Worm (Caenorhabditis elegans) whole organism, L4 larva: ENCODE results near the gene rfip-1.

Source experiments
- F26F4.8 ChIP-seq: fragments of 200-800 bp; sonication (Bioruptor generic); conservative IDR thresholded peaks from 2 replicates; pipeline ENCODE4 v1.3.6; 2022; ENCODE audit warnings: missing genetic modification characterization, missing compliant biosample characterization
- T20F7.1 ChIP-seq: fragments of 200-800 bp; sonication (Bioruptor generic); optimal IDR thresholded peaks from 2 replicates; lab custom pipeline; 2018; ENCODE audit warnings: mild to moderate bottlenecking, missing genetic modification characterization, missing compliant biosample characterization
- Y105C5A.15 ChIP-seq: fragments of 200-800 bp; sonication (Bioruptor generic); IDR thresholded peaks from 2 replicates; pipeline ENCODE4 v1.3.6; 2022; ENCODE audit warnings: missing genetic modification characterization, missing compliant biosample characterization
- aha-1 ChIP-seq: fragments of 150-350 bp; peaks from one replicate; lab custom pipeline; 2014; ENCODE audit warnings: missing biosample characterization, missing genetic modification characterization
- aly-2 ChIP-seq: sonication (generic microtip); optimal IDR thresholded peaks from 2 replicates; lab custom pipeline; 2018; ENCODE audit warnings: missing biosample characterization, missing genetic modification characterization
- ceh-20 ChIP-seq: fragments of 200-800 bp; sonication (Bioruptor generic); IDR thresholded peaks from 2 replicates; pipeline ENCODE4 v1.3.6; 2022; ENCODE audit warnings: missing genetic modification reagents, missing genetic modification characterization, missing compliant biosample characterization
- ceh-32 ChIP-seq: sonication (generic microtip); optimal IDR thresholded peaks from 2 replicates; lab custom pipeline; 2016; ENCODE audit warnings: mild to moderate bottlenecking, missing genetic modification characterization, missing compliant biosample characterization; ENCODE audit not compliant: poor library complexity
- ceh-82 ChIP-seq: sonication (generic microtip); optimal IDR thresholded peaks from 2 replicates; lab custom pipeline; 2017; ENCODE audit warnings: missing biosample characterization, missing genetic modification characterization
- daf-16 ChIP-seq, 3 experiments: sonication (generic microtip); optimal IDR thresholded peaks; 2 replicates each; lab custom pipeline; 2016 to 2017; ENCODE audit warnings: missing genetic modification characterization in 3 of 3, missing genetic modification reagents in 3 of 3, mild to moderate bottlenecking in 2 of 3, missing compliant biosample characterization in 2 of 3, missing biosample characterization in 1 of 3, moderate library complexity in 1 of 3
- dmd-6 ChIP-seq: fragments of 200-800 bp; sonication (Bioruptor generic); IDR thresholded peaks from 2 replicates; pipeline ENCODE4 v1.3.6; 2022; ENCODE audit warnings: missing genetic modification reagents, missing genetic modification characterization, missing compliant biosample characterization
- dmd-8 ChIP-seq: fragments of 200-800 bp; sonication (Bioruptor generic); IDR thresholded peaks from 2 replicates; pipeline ENCODE4 v1.3.6; 2022; ENCODE audit warnings: missing genetic modification characterization, missing compliant biosample characterization
- dpl-1 ChIP-seq: fragments of 150-350 bp; optimal IDR thresholded peaks from 2 replicates; lab custom pipeline; 2014; ENCODE audit warnings: missing biosample characterization, missing genetic modification reagents, missing genetic modification characterization
- dve-1 ChIP-seq: sonication (generic microtip); optimal IDR thresholded peaks from 2 replicates; lab custom pipeline; 2017; ENCODE audit warnings: antibody characterized with exemption, mild to moderate bottlenecking, missing genetic modification characterization, missing compliant biosample characterization; ENCODE audit not compliant: insufficient read depth
- fkh-10 ChIP-seq: fragments of 150-350 bp; optimal IDR thresholded peaks from 2 replicates; lab custom pipeline; 2014; ENCODE audit warnings: missing biosample characterization, missing genetic modification reagents, missing genetic modification characterization
- gei-8 ChIP-seq: fragments of 200-800 bp; sonication (Bioruptor generic); optimal IDR thresholded peaks from 2 replicates; lab custom pipeline; 2018; ENCODE audit warnings: mild to moderate bottlenecking, missing genetic modification characterization, missing compliant biosample characterization
- hif-1 ChIP-seq, 2 experiments: sonication (generic microtip); optimal IDR thresholded peaks; 2 replicates each; lab custom pipeline; 2016 to 2017; ENCODE audit warnings: missing compliant biosample characterization in 2 of 2, missing genetic modification characterization in 2 of 2, missing genetic modification reagents in 2 of 2, missing genotype in 2 of 2, mild to moderate bottlenecking in 1 of 2
- hlh-11 ChIP-seq: fragments of 200-800 bp; sonication (Bioruptor generic); optimal IDR thresholded peaks from 2 replicates; lab custom pipeline; 2018; ENCODE audit warnings: mild to moderate bottlenecking, missing genetic modification characterization, missing compliant biosample characterization
- hlh-30 ChIP-seq: sonication (generic microtip); optimal IDR thresholded peaks from 2 replicates; lab custom pipeline; 2017; ENCODE audit warnings: antibody characterized with exemption, mild to moderate bottlenecking, missing genetic modification characterization, missing compliant biosample characterization; ENCODE audit not compliant: insufficient read depth
- hmg-1.1 ChIP-seq: fragments of 200-800 bp; sonication (Bioruptor generic); IDR thresholded peaks from 2 replicates; pipeline ENCODE4 v1.3.6; 2022; ENCODE audit warnings: missing genetic modification reagents, missing genetic modification characterization, missing compliant biosample characterization
- lin-1 ChIP-seq: fragments of 200-800 bp; sonication (Bioruptor generic); IDR thresholded peaks from 2 replicates; pipeline ENCODE4 v1.3.6; 2022; ENCODE audit warnings: missing genetic modification reagents, missing genetic modification characterization, missing compliant biosample characterization
- lin-13 ChIP-seq: fragments of 150-350 bp; optimal IDR thresholded peaks from 2 replicates; lab custom pipeline; 2014; ENCODE audit warnings: missing biosample characterization, missing genetic modification reagents, missing genetic modification characterization
- lin-15B ChIP-seq: fragments of 150-350 bp; sonication (generic microtip); optimal IDR thresholded peaks from 3 replicates; lab custom pipeline; 2014; ENCODE audit warnings: missing biosample characterization, missing genetic modification characterization
- lin-39 ChIP-seq: fragments of 150-350 bp; optimal IDR thresholded peaks from 2 replicates; lab custom pipeline; 2014; ENCODE audit warnings: missing biosample characterization, missing genetic modification reagents, missing genetic modification characterization
- lsy-2 ChIP-seq, 2 experiments: fragments of 150-350 bp in 1 of 2; sonication (generic microtip) in 1 of 2; optimal IDR thresholded peaks; 2 replicates each; lab custom pipeline; 2014 to 2017; ENCODE audit warnings: missing biosample characterization in 2 of 2, missing genetic modification characterization in 2 of 2
- madf-5 ChIP-seq, 2 experiments: fragments of 200-800 bp; sonication (Bioruptor generic); IDR thresholded peaks; 2 replicates each; pipeline ENCODE4 v1.3.6; 2022; ENCODE audit warnings: missing compliant biosample characterization in 2 of 2, missing genetic modification characterization in 2 of 2
- mdl-1 ChIP-seq, 2 experiments: fragments of 150-350 bp in 1 of 2; sonication (generic microtip) in 1 of 2; optimal IDR thresholded peaks; 2 replicates each; lab custom pipeline; 2014 to 2017; ENCODE audit warnings: missing biosample characterization in 2 of 2, missing genetic modification characterization in 2 of 2
- mdt-29 ChIP-seq: fragments of 200-800 bp; sonication (Bioruptor generic); IDR thresholded peaks from 2 replicates; pipeline ENCODE4 v1.3.6; 2022; ENCODE audit warnings: missing genetic modification reagents, missing genetic modification characterization, missing compliant biosample characterization
- mep-1 ChIP-seq: fragments of 150-350 bp; sonication (generic microtip); optimal IDR thresholded peaks from 3 replicates; lab custom pipeline; 2014; ENCODE audit warnings: missing biosample characterization, missing genetic modification characterization
- mes-2 ChIP-seq: sonication (generic microtip); optimal IDR thresholded peaks from 2 replicates; lab custom pipeline; 2016; ENCODE audit warnings: missing genotype, mild to moderate bottlenecking, missing genetic modification characterization, missing compliant biosample characterization; ENCODE audit not compliant: poor library complexity, severe bottlenecking
- mxl-3 ChIP-seq: fragments of 200-800 bp; sonication (Bioruptor generic); optimal IDR thresholded peaks from 2 replicates; lab custom pipeline; 2018; ENCODE audit warnings: mild to moderate bottlenecking, missing genetic modification characterization, missing compliant biosample characterization
- nhr-25 ChIP-seq: sonication (generic microtip); optimal IDR thresholded peaks from 2 replicates; lab custom pipeline; 2017; ENCODE audit warnings: missing genetic modification characterization, mild to moderate bottlenecking, missing compliant biosample characterization, antibody characterized with exemption, moderate library complexity, borderline replicate concordance; ENCODE audit not compliant: insufficient read depth
- nhr-28 ChIP-seq: fragments of 150-350 bp; optimal IDR thresholded peaks from 2 replicates; lab custom pipeline; 2014; ENCODE audit warnings: missing biosample characterization, missing genetic modification characterization
- nhr-42 ChIP-seq: fragments of 200-800 bp; sonication (Bioruptor generic); IDR thresholded peaks from 2 replicates; pipeline ENCODE4 v1.3.6; 2022; ENCODE audit warnings: missing genetic modification characterization, missing compliant biosample characterization
- nhr-77 ChIP-seq: fragments of 150-350 bp; optimal IDR thresholded peaks from 2 replicates; lab custom pipeline; 2014; ENCODE audit warnings: missing biosample characterization, missing genetic modification characterization
- pha-4 ChIP-seq, 2 experiments: fragments of 150-350 bp in 1 of 2; fragments of 200-800 bp in 1 of 2; sonication (Bioruptor generic) in 1 of 2; IDR thresholded peaks in 1 of 2; optimal IDR thresholded peaks in 1 of 2; 2 replicates each; pipeline versions ENCODE4 v1.3.6 to Lab custom; 2014 to 2022; ENCODE audit warnings: missing genetic modification characterization in 2 of 2, missing genetic modification reagents in 2 of 2, missing biosample characterization in 1 of 2, missing compliant biosample characterization in 1 of 2
- php-3 ChIP-seq: fragments of 200-800 bp; sonication (Bioruptor generic); IDR thresholded peaks from 2 replicates; pipeline ENCODE4 v1.3.6; 2022; ENCODE audit warnings: missing genetic modification reagents, missing genetic modification characterization, missing compliant biosample characterization
- pqm-1 ChIP-seq: sonication (generic microtip); optimal IDR thresholded peaks from 2 replicates; lab custom pipeline; 2017; ENCODE audit warnings: missing biosample characterization, missing genetic modification characterization
- skn-1 ChIP-seq: fragments of 150-350 bp; optimal IDR thresholded peaks from 2 replicates; lab custom pipeline; 2014; ENCODE audit warnings: missing biosample characterization, missing genetic modification characterization
- spr-1 ChIP-seq: sonication (generic microtip); optimal IDR thresholded peaks from 2 replicates; lab custom pipeline; 2016; ENCODE audit warnings: mild to moderate bottlenecking, missing genetic modification characterization, missing compliant biosample characterization
- spr-3 ChIP-seq: fragments of 200-800 bp; sonication (Bioruptor generic); optimal IDR thresholded peaks from 2 replicates; lab custom pipeline; 2018; ENCODE audit warnings: mild to moderate bottlenecking, missing genetic modification characterization, missing compliant biosample characterization
- tra-1 ChIP-seq: fragments of 200-800 bp; sonication (Bioruptor generic); IDR thresholded peaks from 2 replicates; pipeline ENCODE4 v1.3.6; 2022; ENCODE audit warnings: missing genetic modification reagents, missing genetic modification characterization, missing compliant biosample characterization
- unc-62 ChIP-seq, 3 experiments: fragments of 150-350 bp in 1 of 3; sonication (generic microtip); optimal IDR thresholded peaks in 2 of 3; peaks in 1 of 3; 1 replicate in 1 of 3; 2 replicates in 2 of 3; lab custom pipeline; 2014 to 2017; ENCODE audit warnings: missing biosample characterization in 3 of 3, missing genetic modification characterization in 3 of 3, missing genetic modification reagents in 3 of 3, missing genotype in 1 of 3
- zfp-3 ChIP-seq: fragments of 200-800 bp; sonication (Bioruptor generic); conservative IDR thresholded peaks from 2 replicates; pipeline ENCODE4 v1.3.6; 2022; ENCODE audit warnings: missing genetic modification reagents, missing genetic modification characterization, missing compliant biosample characterization

Gene rfip-1

ce11 chrII:5931109-5931508, 46.8 kb downstream of the rfip-1 start:
- TF ChIP-seq hif-1 (tag; optimal IDR thresholded peaks at IDR 0.05; lab: Kevin White, UChicago), result peak in 1 of 2 experiments; percentile 7
- peak; percentile 42 for TF ChIP-seq mep-1 (tag; lab: Kevin White, UChicago)
- no peak for TF ChIP-seq spr-3 (GFP tag; lab: Kevin White, UChicago)
- TF ChIP-seq T20F7.1, result no peak
- no peak for TF ChIP-seq pha-4 (GFP tag; IDR thresholded peaks at IDR 0.05; lab: Robert Waterston, UW)
- TF ChIP-seq pha-4 (tag; optimal IDR thresholded peaks at IDR 0.05; lab: Kevin White, UChicago), result peak; percentile 40
- no peak for TF ChIP-seq daf-16 (GFP tag; optimal IDR thresholded peaks at IDR 0.05; lab: Kevin White, UChicago)
- TF ChIP-seq daf-16 (tag; optimal IDR thresholded peaks at IDR 0.05; lab: Kevin White, UChicago), result peak; percentile 37
- peak; percentile 66 for TF ChIP-seq mxl-3 (GFP tag; lab: Kevin White, UChicago)
- TF ChIP-seq Y105C5A.15, result no peak
- TF ChIP-seq dve-1 (tag; lab: Kevin White, UChicago), result peak; percentile 26
- peak in 1 of 2 experiments; percentile 51 for TF ChIP-seq unc-62 (GFP tag; optimal IDR thresholded peaks at IDR 0.05 in 1 of 2; lab: Kevin White, UChicago)
- TF ChIP-seq unc-62 (tag; optimal IDR thresholded peaks at IDR 0.05; lab: Kevin White, UChicago), result no peak
- TF ChIP-seq nhr-25, result peak; percentile 41
- TF ChIP-seq hmg-1.1 (GFP tag; lab: Robert Waterston, UW), result peak; percentile 39; the same call in 1 of the 2 replicates
- no peak for TF ChIP-seq dpl-1 (GFP tag; lab: Kevin White, UChicago)
- TF ChIP-seq mdl-1 (tag; optimal IDR thresholded peaks at IDR 0.05; lab: Kevin White, UChicago), result peak in 1 of 2 experiments; percentile 65
- TF ChIP-seq tra-1 (GFP tag; lab: Robert Waterston, UW), result 0 out of 2 replicates have a peak, but pooled peaks have one; percentile 21
- no peak for TF ChIP-seq lin-13 (GFP tag; lab: Kevin White, UChicago)
- no peak for TF ChIP-seq ceh-82 (tag; lab: Kevin White, UChicago)
- no peak for TF ChIP-seq ceh-20
- peak; percentile 72 for TF ChIP-seq hlh-11 (tag; lab: Kevin White, UChicago)
- peak; percentile 53; the same call in 1 of the 2 replicates for TF ChIP-seq dmd-8
- TF ChIP-seq spr-1 (tag; lab: Kevin White, UChicago), result no peak
- TF ChIP-seq lsy-2 (tag; optimal IDR thresholded peaks at IDR 0.05; lab: Kevin White, UChicago), result peak in 1 of 2 experiments; percentile 21
- TF ChIP-seq gei-8 (GFP tag; lab: Kevin White, UChicago), result no peak
- no peak for TF ChIP-seq lin-15B (tag; lab: Kevin White, UChicago)
- TF ChIP-seq aha-1 (tag; lab: Kevin White, UChicago), result peak; percentile 77
- peak; percentile 62 for TF ChIP-seq mes-2 (tag; lab: Kevin White, UChicago)
- peak; percentile 84 for TF ChIP-seq nhr-28 (tag; lab: Kevin White, UChicago)
- TF ChIP-seq aly-2 (tag; lab: Kevin White, UChicago), result no peak
- TF ChIP-seq dmd-6, result peak; percentile 43; the same call in 1 of the 2 replicates
- TF ChIP-seq hlh-30 (tag; lab: Kevin White, UChicago), result peak; percentile 51
- TF ChIP-seq madf-5 (GFP tag; IDR thresholded peaks at IDR 0.05; lab: Robert Waterston, UW), result no peak
- no peak for TF ChIP-seq F26F4.8 (GFP tag; lab: Robert Waterston, UW)
- TF ChIP-seq ceh-32, result no peak
- TF ChIP-seq nhr-77 (tag; lab: Kevin White, UChicago), result peak; percentile 27

DNA sequence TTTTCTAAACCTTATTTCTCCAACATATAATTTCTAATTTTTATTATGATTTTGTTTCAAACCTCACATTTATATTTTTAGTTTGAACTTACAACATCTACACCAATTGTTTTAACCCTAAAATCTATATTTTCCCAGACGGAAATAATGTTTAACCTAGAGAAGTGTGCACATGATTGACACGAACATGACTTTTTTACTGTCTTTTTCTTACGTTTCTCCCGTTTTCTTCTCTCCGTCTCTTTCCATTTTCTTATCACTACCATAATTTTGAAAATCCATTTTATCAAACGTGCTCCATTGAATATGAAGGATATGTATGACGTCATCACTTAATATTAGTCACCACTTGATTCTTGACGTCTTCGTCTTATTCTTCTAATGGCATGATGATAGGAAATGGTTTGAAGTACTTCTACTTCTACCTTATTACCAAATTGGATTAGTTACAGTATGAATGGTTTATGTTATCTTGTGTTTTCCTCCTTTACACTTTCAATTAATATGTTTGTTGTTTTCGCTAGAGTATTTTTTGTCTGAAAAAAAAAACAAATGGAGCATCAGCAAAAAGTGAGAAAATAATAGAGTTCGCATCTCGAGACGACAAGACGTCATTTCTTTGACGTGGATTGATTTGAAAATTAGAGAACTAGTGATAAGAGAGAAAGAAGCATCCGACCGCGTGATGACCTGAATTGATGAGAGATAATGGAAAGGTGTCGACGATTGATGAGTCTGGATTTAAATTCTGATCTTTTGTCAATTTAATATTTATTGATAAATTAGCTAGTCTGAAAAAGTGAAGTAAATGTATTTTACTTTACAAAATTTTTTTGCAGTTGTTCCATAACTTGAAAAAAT, 47.8 kb downstream of the rfip-1 start:
- TF ChIP-seq nhr-77 (tag; lab: Kevin White, UChicago) (peak; percentile 45), lin-1 (GFP tag; lab: Robert Waterston, UW) (peak; percentile 48), nhr-42 (no peak), daf-16 (GFP tag; optimal IDR thresholded peaks at IDR 0.05; lab: Kevin White, UChicago) (peak in 1 of 2 experiments; percentile 79), daf-16 (tag; optimal IDR thresholded peaks at IDR 0.05; lab: Kevin White, UChicago) (peak; percentile 82), lin-39 (no peak), mes-2 (tag; lab: Kevin White, UChicago) (peak; percentile 24), mxl-3 (GFP tag; lab: Kevin White, UChicago) (no peak), lin-15B (tag; lab: Kevin White, UChicago) (no peak), php-3 (peak; percentile 68), hlh-11 (tag; lab: Kevin White, UChicago) (peak; percentile 77), fkh-10 (no peak), zfp-3 (GFP tag; lab: Robert Waterston, UW) (no peak), dpl-1 (GFP tag; lab: Kevin White, UChicago) (peak; percentile 15), nhr-28 (tag; lab: Kevin White, UChicago) (peak; percentile 81), skn-1 (no peak), T20F7.1 (peak; percentile 43), pqm-1 (tag; lab: Kevin White, UChicago) (peak; percentile 83), madf-5 (GFP tag; IDR thresholded peaks at IDR 0.05; lab: Robert Waterston, UW) (no peak), mdt-29 (0 out of 2 replicates have a peak, but pooled peaks have one; percentile 15)
